Fruit fly (Drosophila melanogaster) whole organism, adult: ENCODE measurements around the gene rols.

Source experiments
- CG11617 ChIP-seq: fragments of 200-800 bp; sonication (Bioruptor generic); optimal IDR thresholded peaks from 2 replicates; lab custom pipeline; 2017; ENCODE audit warnings: mild to moderate bottlenecking, missing biosample characterization, missing genetic modification reagents, missing genetic modification characterization
- CG12768 ChIP-seq: fragments of 200-800 bp; sonication (Bioruptor generic); optimal IDR thresholded peaks from 2 replicates; lab custom pipeline; 2017; ENCODE audit warnings: missing biosample characterization, missing genetic modification characterization, mild to moderate bottlenecking, moderate library complexity, missing genetic modification reagents
- CG14711 ChIP-seq: fragments of 200-800 bp; sonication (Bioruptor generic); optimal IDR thresholded peaks from 2 replicates; lab custom pipeline; 2018; ENCODE audit warnings: missing biosample characterization, mild to moderate bottlenecking, missing genetic modification characterization, moderate library complexity
- CG1620 ChIP-seq: fragments of 200-800 bp; sonication (Bioruptor generic); optimal IDR thresholded peaks from 2 replicates; lab custom pipeline; 2016; ENCODE audit warnings: missing biosample characterization, missing genetic modification characterization
- CG33017 ChIP-seq: fragments of 200-800 bp; sonication (Bioruptor generic); optimal IDR thresholded peaks from 2 replicates; lab custom pipeline; 2018; ENCODE audit warnings: missing biosample characterization, mild to moderate bottlenecking, missing genetic modification characterization, moderate library complexity
- CG5204 ChIP-seq: fragments of 200-800 bp; sonication (Bioruptor generic); optimal IDR thresholded peaks from 2 replicates; lab custom pipeline; 2016; ENCODE audit warnings: missing biosample characterization, missing genetic modification characterization
- CG7045 ChIP-seq: fragments of 200-800 bp; sonication (Bioruptor generic); optimal IDR thresholded peaks from 2 replicates; lab custom pipeline; 2017; ENCODE audit warnings: missing biosample characterization, mild to moderate bottlenecking, missing genetic modification characterization
- CG7101 ChIP-seq: fragments of 200-800 bp; sonication (Bioruptor generic); optimal IDR thresholded peaks from 2 replicates; lab custom pipeline; 2018; ENCODE audit warnings: missing biosample characterization, mild to moderate bottlenecking, missing genetic modification characterization, moderate library complexity
- Clk ChIP-seq: fragments of 200-800 bp; sonication (Bioruptor generic); optimal IDR thresholded peaks from 2 replicates; lab custom pipeline; 2017; ENCODE audit warnings: missing biosample characterization, missing genetic modification characterization
- Crg-1 ChIP-seq: fragments of 200-800 bp; sonication (Bioruptor generic); optimal IDR thresholded peaks from 2 replicates; lab custom pipeline; 2016; ENCODE audit warnings: missing biosample characterization, missing genetic modification characterization
- Hr96 ChIP-seq: fragments of 200-800 bp; sonication (Bioruptor generic); optimal IDR thresholded peaks from 2 replicates; lab custom pipeline; 2016; ENCODE audit warnings: missing biosample characterization, missing genetic modification characterization
- Mnt ChIP-seq: fragments of 200-800 bp; sonication (Bioruptor generic); optimal IDR thresholded peaks from 2 replicates; lab custom pipeline; 2016; ENCODE audit warnings: missing biosample characterization, mild to moderate bottlenecking, missing genetic modification characterization
- bab1 ChIP-seq: fragments of 200-800 bp; sonication (Bioruptor generic); optimal IDR thresholded peaks from 3 replicates; lab custom pipeline; 2019; ENCODE audit warnings: missing biosample characterization, mild to moderate bottlenecking, missing genetic modification characterization, moderate library complexity
- cic ChIP-seq: fragments of 200-800 bp; sonication (Bioruptor generic); optimal IDR thresholded peaks from 2 replicates; lab custom pipeline; 2017; ENCODE audit warnings: missing biosample characterization, mild to moderate bottlenecking, missing genetic modification characterization, moderate library complexity
- cnc ChIP-seq, 2 experiments: fragments of >200 bp; optimal IDR thresholded peaks; 2 replicates each; lab custom pipeline; 2017
- kay ChIP-seq: fragments of 200-800 bp; sonication (Bioruptor generic); peaks from one replicate; lab custom pipeline; 2016; ENCODE audit warnings: missing biosample characterization, missing genetic modification characterization, borderline replicate concordance
- ovo ChIP-seq: fragments of 200-800 bp; sonication (Bioruptor generic); optimal IDR thresholded peaks from 2 replicates; lab custom pipeline; 2016; ENCODE audit warnings: missing biosample characterization, missing genetic modification characterization
- pad ChIP-seq: fragments of 200-800 bp; sonication (Bioruptor generic); optimal IDR thresholded peaks from 3 replicates; lab custom pipeline; 2017; ENCODE audit warnings: missing biosample characterization, missing genetic modification characterization, mild to moderate bottlenecking, moderate library complexity, missing genetic modification reagents
- tj ChIP-seq: fragments of 200-800 bp; sonication (Bioruptor generic); optimal IDR thresholded peaks from 3 replicates; lab custom pipeline; 2017; ENCODE audit warnings: missing biosample characterization, mild to moderate bottlenecking, missing genetic modification characterization, moderate library complexity
- toe ChIP-seq: fragments of 200-800 bp; sonication (Bioruptor generic); optimal IDR thresholded peaks from 2 replicates; lab custom pipeline; 2016; ENCODE audit warnings: missing biosample characterization, missing genetic modification characterization

rols gene

DNA sequence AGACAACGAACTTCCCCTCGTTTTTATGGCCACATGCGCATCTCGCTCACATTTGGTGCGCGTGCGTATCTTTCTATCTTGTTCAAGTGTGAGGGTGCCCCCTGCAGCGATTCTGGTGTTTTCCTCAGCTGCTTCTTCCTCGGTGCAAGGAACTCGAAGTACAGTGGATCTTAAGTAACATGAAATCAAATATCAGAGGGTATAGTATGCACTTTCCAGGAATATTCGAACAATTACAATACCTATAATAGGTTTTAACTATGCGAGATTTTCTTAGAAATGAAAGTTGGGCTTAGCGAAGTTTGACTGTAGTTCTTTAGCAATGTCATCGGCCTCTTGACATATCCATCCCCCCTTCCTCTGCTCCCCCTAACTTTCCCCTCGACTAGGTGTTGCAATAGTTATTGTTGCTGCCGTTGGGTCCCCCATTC is 1.9 kb downstream of the rols start:
- TF ChIP-seq CG7045 (no peak), CG11617 (GFP tag; lab: Kevin White, UChicago) (no peak), Mnt (GFP tag; lab: Kevin White, UChicago) (no peak), pad (GFP tag; lab: Kevin White, UChicago) (no peak), cic (GFP tag; lab: Kevin White, UChicago) (no peak), CG5204 (no peak), kay (GFP tag; lab: Kevin White, UChicago) (no peak), CG1620 (no peak), CG33017 (tag; lab: Kevin White, UChicago) (no peak), cnc (optimal IDR thresholded peaks at IDR 0.05; lab: Kevin White, UChicago) (no peak), ovo (GFP tag; lab: Kevin White, UChicago) (no peak), tj (GFP tag; lab: Kevin White, UChicago) (no peak), Hr96 (GFP tag; lab: Kevin White, UChicago) (no peak)

DNA sequence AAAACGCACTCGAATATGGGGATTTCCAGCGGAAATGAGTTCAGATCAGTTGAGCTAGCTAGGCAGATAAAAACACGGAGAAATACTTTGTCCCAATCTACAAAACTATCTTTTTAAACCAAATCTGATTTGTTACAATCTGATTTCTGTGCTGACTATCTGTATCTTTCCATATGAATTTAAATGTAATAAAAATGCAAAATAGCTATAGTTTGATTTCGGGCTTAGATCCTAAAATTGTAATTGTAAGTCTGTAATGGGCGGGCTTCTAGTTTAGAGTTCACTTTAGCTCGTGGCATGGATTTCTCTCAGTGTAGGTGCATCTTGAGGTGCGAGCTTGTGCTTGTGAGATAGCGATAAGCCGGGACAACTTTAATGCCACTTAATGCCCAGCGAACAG is 2.4 kb downstream of the rols start:
- TF ChIP-seq CG33017 (tag; lab: Kevin White, UChicago), result no peak

DNA sequence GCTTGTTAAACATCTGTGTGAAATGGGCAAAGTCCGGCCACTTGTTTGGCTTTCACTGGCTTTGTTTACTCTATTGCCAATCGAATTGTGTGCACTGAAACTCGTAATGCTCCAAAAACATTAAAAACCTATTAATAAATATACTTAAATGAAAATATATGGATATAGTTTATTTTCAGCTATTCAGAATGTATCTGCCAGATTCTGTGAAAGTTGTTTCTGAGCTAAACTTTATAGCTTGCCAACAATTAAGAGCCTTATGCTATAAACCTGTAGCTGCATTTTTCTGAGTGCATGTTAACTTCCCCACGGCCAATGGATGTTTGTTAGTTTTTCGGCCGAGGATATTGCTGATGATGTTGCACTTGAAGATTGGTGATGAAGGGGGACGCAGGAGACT is 4.6 kb downstream of the rols start:
- TF ChIP-seq CG7101 (tag; lab: Kevin White, UChicago) (no peak), Mnt (GFP tag; lab: Kevin White, UChicago) (no peak), cic (GFP tag; lab: Kevin White, UChicago) (no peak), Hr96 (GFP tag; lab: Kevin White, UChicago) (no peak), kay (GFP tag; lab: Kevin White, UChicago) (no peak), toe (GFP tag; lab: Kevin White, UChicago) (no peak), CG11617 (GFP tag; lab: Kevin White, UChicago) (no peak), Clk (no peak), ovo (GFP tag; lab: Kevin White, UChicago) (no peak), tj (GFP tag; lab: Kevin White, UChicago) (no peak), cnc (optimal IDR thresholded peaks at IDR 0.05; lab: Kevin White, UChicago) (no peak), CG5204 (no peak), CG14711 (tag; lab: Kevin White, UChicago) (no peak), CG7045 (no peak), pad (GFP tag; lab: Kevin White, UChicago) (no peak), Crg-1 (GFP tag; lab: Kevin White, UChicago) (no peak), CG12768 (GFP tag; lab: Kevin White, UChicago) (no peak)

DNA sequence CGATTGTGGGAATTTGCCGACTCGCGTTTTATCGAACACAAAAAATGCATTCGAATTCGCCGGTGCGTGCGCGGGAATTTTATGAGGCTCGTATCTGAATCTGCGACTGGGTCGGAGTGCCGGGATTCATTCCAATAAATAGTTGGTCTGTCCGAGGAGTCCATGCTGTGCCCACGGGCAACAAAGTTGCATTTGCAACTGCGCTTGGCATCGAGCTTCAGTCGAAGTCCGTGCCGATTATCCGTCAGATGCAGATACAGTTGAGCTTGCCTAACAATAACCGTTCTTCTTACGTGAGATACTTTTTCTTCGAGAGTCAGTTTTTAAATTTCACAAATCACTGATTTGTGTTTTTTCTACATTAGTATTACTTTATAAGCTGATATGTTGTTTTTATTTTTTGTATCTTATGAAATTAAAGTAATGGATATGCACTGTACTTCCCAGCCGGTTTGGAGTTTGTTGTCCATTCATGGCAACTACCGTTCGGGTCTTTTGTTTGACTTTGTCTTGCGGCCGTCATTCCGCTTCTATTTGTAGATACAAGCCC is 6.3 kb downstream of the rols start:
- TF ChIP-seq CG14711 (tag; lab: Kevin White, UChicago) (no peak), pad (GFP tag; lab: Kevin White, UChicago) (no peak), ovo (GFP tag; lab: Kevin White, UChicago) (no peak), CG5204 (no peak), tj (GFP tag; lab: Kevin White, UChicago) (no peak), Clk (no peak), bab1 (GFP tag; lab: Kevin White, UChicago) (no peak), Hr96 (GFP tag; lab: Kevin White, UChicago) (no peak), CG7045 (no peak), cic (GFP tag; lab: Kevin White, UChicago) (no peak), CG33017 (tag; lab: Kevin White, UChicago) (no peak), toe (GFP tag; lab: Kevin White, UChicago) (no peak), CG11617 (GFP tag; lab: Kevin White, UChicago) (no peak), Crg-1 (GFP tag; lab: Kevin White, UChicago) (no peak), Mnt (GFP tag; lab: Kevin White, UChicago) (no peak), kay (GFP tag; lab: Kevin White, UChicago) (no peak), cnc (optimal IDR thresholded peaks at IDR 0.05; lab: Kevin White, UChicago) (no peak), CG1620 (no peak)

DNA sequence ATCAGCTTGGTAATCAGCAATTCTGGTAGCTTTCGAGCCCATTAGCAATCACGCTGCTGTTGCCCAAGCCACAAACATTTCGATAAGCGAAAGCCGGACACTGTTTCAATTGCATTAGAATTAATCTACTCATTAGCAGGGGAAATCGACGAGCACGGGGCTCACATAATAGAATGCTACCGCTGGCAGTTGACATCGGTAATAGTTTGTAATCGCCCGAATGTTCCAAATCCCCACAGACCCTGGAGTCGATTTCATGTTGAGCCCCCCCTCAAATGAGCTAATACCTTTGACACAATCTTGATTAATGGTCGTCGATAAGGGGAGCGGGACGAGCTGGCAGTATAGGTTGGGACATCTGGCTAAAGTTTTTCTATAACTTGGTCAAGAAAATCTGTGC is 7.1 kb downstream of the rols start:
- TF ChIP-seq CG7101 (tag; lab: Kevin White, UChicago) (no peak), pad (GFP tag; lab: Kevin White, UChicago) (peak; percentile 44)

DNA sequence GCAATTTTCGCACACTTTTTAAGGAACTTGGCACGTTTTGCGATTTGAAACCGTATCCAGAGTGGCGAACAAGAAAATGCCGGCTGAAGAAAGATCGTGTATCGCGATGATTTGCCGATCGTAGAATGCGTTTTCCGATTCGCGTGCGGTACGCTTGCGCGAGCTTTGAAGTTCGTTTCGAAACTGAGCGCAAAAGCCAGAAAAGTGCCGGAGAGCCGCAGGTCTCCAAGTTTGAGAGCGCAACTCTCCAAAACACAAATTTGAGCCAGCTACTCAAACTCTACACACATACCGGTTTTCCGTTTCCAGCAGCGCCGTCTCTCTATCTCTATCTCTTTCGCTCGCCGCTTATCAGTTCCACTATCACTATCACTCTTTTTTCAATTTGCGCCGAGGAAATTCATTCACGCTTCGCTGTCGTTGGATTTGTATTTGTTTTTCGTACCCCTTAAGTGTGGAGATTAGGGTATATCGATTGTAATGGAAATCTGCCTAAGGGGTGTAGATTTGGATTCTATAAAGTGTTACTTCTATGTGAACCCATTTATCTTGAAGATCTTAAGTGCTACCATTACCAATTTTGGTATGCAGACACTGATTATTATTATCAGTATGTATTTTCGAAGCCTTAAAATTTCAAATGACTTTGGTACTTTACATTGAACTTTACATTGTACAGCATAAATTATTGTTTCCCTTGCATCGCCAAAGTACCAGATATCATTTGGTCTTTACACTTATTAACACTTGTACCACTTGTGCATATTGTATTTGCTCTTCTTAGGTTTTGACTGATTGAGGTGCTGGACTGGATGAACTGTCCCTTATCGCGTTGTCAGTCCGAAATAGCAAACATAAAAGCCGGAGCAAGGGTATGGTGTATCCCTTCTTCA is 8.1 kb downstream of the rols start:
- TF ChIP-seq CG14711 (tag; lab: Kevin White, UChicago) (peak; percentile 35), CG7101 (tag; lab: Kevin White, UChicago) (peak; percentile 13), CG7045 (peak; percentile 11), CG1620 (no peak), CG33017 (tag; lab: Kevin White, UChicago) (no peak), bab1 (GFP tag; lab: Kevin White, UChicago) (no peak), ovo (GFP tag; lab: Kevin White, UChicago) (no peak), cnc (optimal IDR thresholded peaks at IDR 0.05; lab: Kevin White, UChicago) (no peak), Mnt (GFP tag; lab: Kevin White, UChicago) (peak; percentile 25), Clk (no peak), pad (GFP tag; lab: Kevin White, UChicago) (peak; percentile 3), cic (GFP tag; lab: Kevin White, UChicago) (peak; percentile 99), Hr96 (GFP tag; lab: Kevin White, UChicago) (no peak), tj (GFP tag; lab: Kevin White, UChicago) (peak; percentile 78), CG11617 (GFP tag; lab: Kevin White, UChicago) (peak; percentile 34), CG5204 (peak; percentile 38), toe (GFP tag; lab: Kevin White, UChicago) (peak; percentile 31), Crg-1 (GFP tag; lab: Kevin White, UChicago) (no peak), kay (GFP tag; lab: Kevin White, UChicago) (peak; percentile 63)
